Fruit fly (Drosophila melanogaster): Measurements from ENCODE around the gene CG31832.
A peak's percentile ranks its signal among the peaks of the same experiment; 100 is the strongest.

The CG31832 gene

DNA sequence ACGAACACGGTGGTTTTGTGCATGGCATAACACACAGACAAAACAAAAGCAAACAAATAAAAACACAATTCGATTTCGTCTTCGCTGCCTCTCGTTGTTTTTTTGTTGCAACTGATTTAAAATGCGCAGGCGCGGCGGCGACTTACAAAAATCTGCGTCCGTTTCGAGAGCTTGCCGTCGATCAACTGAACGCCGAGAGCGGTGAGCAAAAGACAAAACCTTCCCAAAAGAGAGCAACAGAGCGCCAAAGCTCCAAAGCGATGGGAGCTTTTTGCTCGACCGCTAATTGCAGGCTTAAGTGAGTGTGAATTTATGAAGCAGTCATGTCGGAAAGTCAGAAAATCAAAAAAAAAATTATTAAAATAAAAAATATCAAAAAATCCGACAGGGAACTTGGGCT is 34.2 kb downstream of the CG31832 start, which contains the start of gene mol:
Gene mol (minus strand): TSS at position 190 of the 400 bp plus-strand sequence.
- TF ChIP-seq achi (GFP tag; optimal IDR thresholded peaks at IDR 0.05) (no peak), Blimp-1 (GFP tag; optimal IDR thresholded peaks at IDR 0.05) (peak; percentile 24), CG6163 (GFP tag; IDR thresholded peaks at IDR 0.05) (peak; percentile 62), CG6808 (GFP tag; optimal IDR thresholded peaks at IDR 0.05) (peak; percentile 7), CG11762 (GFP tag; optimal IDR thresholded peaks at IDR 0.05; ENCODE audit: insufficient read depth) (no peak), CG6276 (GFP tag; optimal IDR thresholded peaks at IDR 0.05) (no peak), CG1621 (tag; optimal IDR thresholded peaks at IDR 0.05) (peak; percentile 21), dsx (GFP tag; optimal IDR thresholded peaks at IDR 0.05; ENCODE audit: poor library complexity, severe bottlenecking) (peak; percentile 56), fd59A (GFP tag; optimal IDR thresholded peaks at IDR 0.05) (no peak), Ets96B (tag; optimal IDR thresholded peaks at IDR 0.05) (peak; percentile 3), Eip78C (GFP tag) (peak; percentile 66), CG15336 (GFP tag; IDR thresholded peaks at IDR 0.05) (peak; percentile 20; the same call in 1 of the 2 replicates), CG11294 (GFP tag; IDR thresholded peaks at IDR 0.05) (no peak), CG9139 (GFP tag; optimal IDR thresholded peaks at IDR 0.05) (peak; percentile 60), vri (GFP tag; optimal IDR thresholded peaks at IDR 0.05) (peak; percentile 34), CG16779 (tag; optimal IDR thresholded peaks at IDR 0.05) (no peak), ss (GFP tag; optimal IDR thresholded peaks at IDR 0.05) (peak; percentile 61 to 66), eg (GFP tag; IDR thresholded peaks at IDR 0.05) (peak; percentile 51)

DNA sequence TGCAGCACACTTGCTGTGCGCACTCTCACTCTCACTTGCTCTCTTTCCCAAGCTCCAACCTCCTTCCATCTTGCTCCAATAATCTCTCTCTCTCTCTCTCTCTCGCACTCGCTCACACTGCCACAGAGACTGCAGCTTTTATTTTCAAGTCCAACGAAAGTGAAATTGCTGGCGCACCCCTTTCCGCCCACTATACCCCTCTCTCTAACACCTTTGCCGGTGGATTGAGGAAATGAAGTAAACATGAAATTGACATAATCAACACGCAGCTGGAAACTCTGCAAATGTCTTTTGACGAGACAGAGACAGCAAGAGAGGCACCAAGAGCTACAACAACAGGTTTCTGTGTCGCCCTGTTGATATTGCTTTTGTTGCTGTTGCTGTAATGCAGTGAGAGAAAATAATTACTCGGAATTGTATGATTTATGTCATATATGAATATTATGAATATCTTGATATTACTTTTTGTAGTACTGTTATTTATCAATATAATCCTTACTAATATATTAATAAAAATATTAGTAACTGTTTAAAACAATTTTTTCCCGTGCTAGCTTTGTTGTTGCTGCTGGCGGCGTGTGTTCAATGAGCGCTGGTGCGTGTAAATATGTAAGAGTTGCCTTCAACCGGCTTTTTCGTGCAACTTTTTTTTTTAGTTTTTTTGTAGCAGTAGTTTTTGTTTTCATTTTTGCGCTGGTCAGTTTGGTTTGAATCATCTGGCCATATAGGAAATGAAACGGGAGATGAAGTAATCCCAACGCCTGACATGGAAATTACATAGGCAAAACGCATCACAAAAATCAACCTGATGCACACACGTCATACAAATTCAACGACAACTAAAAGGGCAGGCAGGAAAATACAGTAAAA is 35.7 kb downstream of the CG31832 start:
- TF ChIP-seq esn (GFP tag; optimal IDR thresholded peaks at IDR 0.05) (peak; percentile 86), Sox102F (GFP tag; optimal IDR thresholded peaks at IDR 0.05) (peak; percentile 79), CG1621 (tag; optimal IDR thresholded peaks at IDR 0.05) (peak; percentile 89), eg (GFP tag; IDR thresholded peaks at IDR 0.05) (peak; percentile 97), pdm3 (GFP tag; optimal IDR thresholded peaks at IDR 0.05) (peak; percentile 79), CG6163 (GFP tag; IDR thresholded peaks at IDR 0.05) (peak; percentile 97), CG16779 (tag; optimal IDR thresholded peaks at IDR 0.05) (peak; percentile 83), CG31627 (GFP tag; optimal IDR thresholded peaks at IDR 0.05) (peak; percentile 54), Blimp-1 (GFP tag; optimal IDR thresholded peaks at IDR 0.05) (peak; percentile 100), achi (GFP tag; optimal IDR thresholded peaks at IDR 0.05) (peak; percentile 95), CG11902 (GFP tag; optimal IDR thresholded peaks at IDR 0.05) (peak; percentile 83), CG6792 (GFP tag; optimal IDR thresholded peaks at IDR 0.05) (peak; percentile 91), Sox14 (GFP tag; optimal IDR thresholded peaks at IDR 0.05) (peak; percentile 78), acj6 (GFP tag; optimal IDR thresholded peaks at IDR 0.05) (peak; percentile 95), CG10669 (GFP tag; optimal IDR thresholded peaks at IDR 0.05) (peak; percentile 95), CG6276 (GFP tag; optimal IDR thresholded peaks at IDR 0.05) (peak; percentile 86), Met (GFP tag; optimal IDR thresholded peaks at IDR 0.05) (peak; percentile 83), Eip93F (GFP tag; optimal IDR thresholded peaks at IDR 0.05) (peak; percentile 66), Hr39 (GFP tag; optimal IDR thresholded peaks at IDR 0.05) (peak; percentile 61), CG8119 (GFP tag; IDR thresholded peaks at IDR 0.05) (peak; percentile 97), vri (GFP tag; optimal IDR thresholded peaks at IDR 0.05) (peak; percentile 90), CG11762 (GFP tag; optimal IDR thresholded peaks at IDR 0.05; ENCODE audit: insufficient read depth) (peak; percentile 92), lz (GFP tag; optimal IDR thresholded peaks at IDR 0.05) (peak; percentile 73), CG34406 (GFP tag; optimal IDR thresholded peaks at IDR 0.05) (peak; percentile 96), Eip75B (GFP tag; optimal IDR thresholded peaks at IDR 0.05) (peak; percentile 89), Gug (GFP tag; IDR thresholded peaks at IDR 0.05) (peak; percentile 94), dsx (GFP tag; optimal IDR thresholded peaks at IDR 0.05; ENCODE audit: poor library complexity, severe bottlenecking) (peak; percentile 97), Eip78C (GFP tag) (peak; percentile 98), CG4318 (GFP tag; optimal IDR thresholded peaks at IDR 0.05) (peak; percentile 87), Lpt (GFP tag; optimal IDR thresholded peaks at IDR 0.05) (peak; percentile 88), Ets96B (tag; optimal IDR thresholded peaks at IDR 0.05) (peak; percentile 98), cyc (GFP tag; optimal IDR thresholded peaks at IDR 0.05) (peak; percentile 77), Smox (GFP tag; optimal IDR thresholded peaks at IDR 0.05) (peak; percentile 71), CG3032 (tag; optimal IDR thresholded peaks at IDR 0.05) (peak; percentile 97), CG10631 (GFP tag; optimal IDR thresholded peaks at IDR 0.05) (peak; percentile 97), net (GFP tag; optimal IDR thresholded peaks at IDR 0.05) (peak; percentile 93), spab (GFP tag; optimal IDR thresholded peaks at IDR 0.05) (peak; percentile 94), Sox15 (GFP tag; optimal IDR thresholded peaks at IDR 0.05) (peak; percentile 83), CG32006 (GFP tag; optimal IDR thresholded peaks at IDR 0.05) (peak; percentile 96)
